Worm (Caenorhabditis elegans) whole organism, midembryonic: Measurements from ENCODE around the gene Y32F6A.5.

Experiments used
- T22C8.4 ChIP-seq: fragments of 200-800 bp; sonication (Bioruptor generic); IDR thresholded peaks from 2 replicates; pipeline ENCODE4 v1.3.6; 2022; ENCODE audit warnings: missing genetic modification characterization, missing compliant biosample characterization
- flt-1 ChIP-seq: fragments of 200-800 bp; sonication (Bioruptor generic); IDR thresholded peaks from 2 replicates; pipeline ENCODE4 v1.3.6; 2022; ENCODE audit warnings: missing genetic modification characterization, missing compliant biosample characterization
- ztf-23 ChIP-seq: fragments of 200-800 bp; sonication (Bioruptor generic); IDR thresholded peaks from 2 replicates; pipeline ENCODE4 v1.3.6; 2022; ENCODE audit warnings: missing genetic modification reagents, missing genetic modification characterization, missing compliant biosample characterization
- ztf-29 ChIP-seq: fragments of 200-800 bp; sonication (Bioruptor generic); IDR thresholded peaks from 2 replicates; pipeline ENCODE4 v1.3.6; 2022; ENCODE audit warnings: missing genetic modification reagents, missing genetic modification characterization, missing compliant biosample characterization

DNA sequence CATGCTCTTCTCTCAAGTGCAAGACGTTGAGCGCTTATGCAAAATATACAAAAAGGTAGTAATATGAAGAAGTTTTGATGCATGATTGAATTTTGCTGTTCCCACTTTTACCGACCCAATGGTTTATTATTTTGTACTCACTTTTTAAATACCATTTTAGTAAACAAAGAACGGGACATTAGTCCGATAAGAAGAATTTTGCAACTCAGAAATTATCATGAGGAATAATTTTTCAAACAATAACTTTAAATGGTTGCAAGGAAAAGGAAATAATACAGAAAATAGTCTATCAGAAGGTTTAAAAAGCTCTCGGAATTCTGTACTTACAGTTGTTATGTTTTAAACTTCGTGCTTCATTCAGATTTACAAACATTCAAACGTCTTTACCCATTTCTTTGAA, 38.8 kb downstream of the Y32F6A.5 start, which contains the start of gene F15H10.9:
- TF ChIP-seq flt-1 (no peak), ztf-29 (GFP tag; lab: Robert Waterston, UW) (no peak), T22C8.4 (GFP tag; lab: Robert Waterston, UW) (no peak), ztf-23 (no peak)
